Fruit fly (Drosophila melanogaster) whole organism, embryonic: ENCODE data around the gene mop.

Source experiments
- Abd-B ChIP-seq: fragments of 200-800 bp; sonication (Bioruptor generic); optimal IDR thresholded peaks from 2 replicates; lab custom pipeline; 2018; ENCODE audit warnings: missing biosample characterization, mild to moderate bottlenecking, missing genetic modification characterization, moderate library complexity
- Ada2b ChIP-seq: fragments of 200-800 bp; sonication (Bioruptor generic); IDR thresholded peaks from 2 replicates; pipeline ENCODE4 v1.3.6; 2022; ENCODE audit warnings: missing biosample characterization, missing genetic modification characterization
- BEAF-32 ChIP-seq: fragments of 200-800 bp; sonication (Bioruptor generic); optimal IDR thresholded peaks from 3 replicates; lab custom pipeline; 2017; ENCODE audit warnings: missing biosample characterization, missing genetic modification characterization, mild to moderate bottlenecking, moderate library complexity, missing genetic modification reagents
- CG14441 ChIP-seq: fragments of 200-800 bp; sonication (Bioruptor generic); IDR thresholded peaks from 2 replicates; pipeline ENCODE4 v1.3.6; 2022; ENCODE audit warnings: missing biosample characterization, missing genetic modification characterization
- CG14710 ChIP-seq: fragments of 200-800 bp; sonication (Bioruptor generic); optimal IDR thresholded peaks from 3 replicates; lab custom pipeline; 2019; ENCODE audit warnings: missing biosample characterization, mild to moderate bottlenecking, missing genetic modification characterization, moderate library complexity
- CG15269 ChIP-seq: fragments of 200-800 bp; sonication (Bioruptor generic); optimal IDR thresholded peaks from 2 replicates; lab custom pipeline; 2018; ENCODE audit warnings: missing biosample characterization, mild to moderate bottlenecking, missing genetic modification characterization, moderate library complexity
- CG15479 ChIP-seq: fragments of 200-800 bp; sonication (Bioruptor generic); optimal IDR thresholded peaks from 3 replicates; lab custom pipeline; 2019; ENCODE audit warnings: missing biosample characterization, mild to moderate bottlenecking, missing genetic modification characterization, moderate library complexity
- CG15514 ChIP-seq: fragments of 200-800 bp; sonication (Bioruptor generic); optimal IDR thresholded peaks from 3 replicates; lab custom pipeline; 2017; ENCODE audit warnings: missing biosample characterization, missing genetic modification characterization, mild to moderate bottlenecking, moderate library complexity, missing genetic modification reagents
- CG1603 ChIP-seq: fragments of 200-800 bp; sonication (Bioruptor generic); optimal IDR thresholded peaks from 2 replicates; lab custom pipeline; 2019; ENCODE audit warnings: missing biosample characterization, mild to moderate bottlenecking, missing genetic modification characterization, moderate library complexity
- CG17385 ChIP-seq: fragments of 200-800 bp; sonication (Bioruptor generic); optimal IDR thresholded peaks from 3 replicates; lab custom pipeline; 2018; ENCODE audit warnings: missing biosample characterization, mild to moderate bottlenecking, missing genetic modification characterization
- CG2199 ChIP-seq: fragments of 200-800 bp; sonication (Bioruptor generic); IDR thresholded peaks from 3 replicates; pipeline ENCODE4 v1.3.6; 2022; ENCODE audit warnings: missing biosample characterization, missing genetic modification characterization
- CG2678 ChIP-seq: fragments of 200-800 bp; sonication (Bioruptor generic); optimal IDR thresholded peaks from 3 replicates; lab custom pipeline; 2019; ENCODE audit warnings: missing biosample characterization, mild to moderate bottlenecking, missing genetic modification characterization, moderate library complexity
- CG31388 ChIP-seq: fragments of 200-800 bp; sonication (Bioruptor generic); optimal IDR thresholded peaks from 2 replicates; lab custom pipeline; 2016; ENCODE audit warnings: missing biosample characterization, missing genetic modification characterization
- CG33557 ChIP-seq: fragments of 200-800 bp; sonication (Bioruptor generic); optimal IDR thresholded peaks from 2 replicates; lab custom pipeline; 2019; ENCODE audit warnings: missing biosample characterization, mild to moderate bottlenecking, missing genetic modification characterization, moderate library complexity
- CG4360 ChIP-seq: fragments of 200-800 bp; sonication (Bioruptor generic); IDR thresholded peaks from 2 replicates; pipeline ENCODE4 v1.3.6; 2022; ENCODE audit warnings: missing biosample characterization, missing genetic modification characterization
- CG4404 ChIP-seq: fragments of 200-800 bp; sonication (Bioruptor generic); IDR thresholded peaks from 2 replicates; pipeline ENCODE4 v1.3.6; 2022; ENCODE audit warnings: missing biosample characterization, missing genetic modification characterization
- CG5245 ChIP-seq: fragments of 200-800 bp; sonication (Bioruptor generic); optimal IDR thresholded peaks from 3 replicates; lab custom pipeline; 2016; ENCODE audit warnings: missing biosample characterization, missing genetic modification characterization
- CG7372 ChIP-seq: fragments of 200-800 bp; sonication (Bioruptor generic); IDR thresholded peaks from 2 replicates; pipeline ENCODE4 v1.3.6; 2022; ENCODE audit warnings: missing biosample characterization, missing genetic modification characterization
- CG8281 ChIP-seq: fragments of 200-800 bp; sonication (Bioruptor generic); optimal IDR thresholded peaks from 2 replicates; lab custom pipeline; 2018; ENCODE audit warnings: missing biosample characterization, mild to moderate bottlenecking, missing genetic modification characterization, moderate library complexity
- CoRest ChIP-seq: fragments of 200-800 bp; sonication (Bioruptor generic); optimal IDR thresholded peaks from 3 replicates; lab custom pipeline; 2018; ENCODE audit warnings: missing biosample characterization, mild to moderate bottlenecking, missing genetic modification characterization, moderate library complexity
- D ChIP-seq, 2 experiments: fragments of 200-800 bp in 1 of 2; fragments of >200 bp in 1 of 2; sonication (Bioruptor generic) in 1 of 2; optimal IDR thresholded peaks; 2 replicates in 1 of 2; 3 replicates in 1 of 2; lab custom pipeline; 2017; ENCODE audit warnings: mild to moderate bottlenecking in 1 of 2, missing biosample characterization in 1 of 2, missing genetic modification characterization in 1 of 2, missing genetic modification reagents in 1 of 2
- ERR ChIP-seq: fragments of 200-800 bp; sonication (Bioruptor generic); optimal IDR thresholded peaks from 2 replicates; lab custom pipeline; 2016; ENCODE audit warnings: missing biosample characterization, missing genetic modification characterization
- H2.0 ChIP-seq: fragments of 200-800 bp; sonication (Bioruptor generic); IDR thresholded peaks from 2 replicates; pipeline ENCODE4 v1.3.6; 2022; ENCODE audit warnings: missing biosample characterization, missing genetic modification characterization
- Rx ChIP-seq: fragments of 200-800 bp; sonication (Bioruptor generic); IDR thresholded peaks from 2 replicates; pipeline ENCODE4 v1.3.6; 2022; ENCODE audit warnings: missing biosample characterization, missing genetic modification characterization
- Scr ChIP-seq: fragments of 200-800 bp; sonication (Bioruptor generic); IDR thresholded peaks from 2 replicates; pipeline ENCODE4 v1.3.6; 2022; ENCODE audit warnings: missing biosample characterization, missing genetic modification characterization; ENCODE audit not compliant: partially characterized antibody
- Sox100B ChIP-seq: fragments of 200-800 bp; sonication (Bioruptor generic); optimal IDR thresholded peaks from 3 replicates; lab custom pipeline; 2018; ENCODE audit warnings: missing biosample characterization, mild to moderate bottlenecking, missing genetic modification characterization
- Spps ChIP-seq: fragments of 200-800 bp; sonication (Bioruptor generic); optimal IDR thresholded peaks from 2 replicates; lab custom pipeline; 2018; ENCODE audit warnings: missing biosample characterization, mild to moderate bottlenecking, missing genetic modification characterization
- bab2 ChIP-seq: fragments of 200-800 bp; sonication (Bioruptor generic); optimal IDR thresholded peaks from 2 replicates; lab custom pipeline; 2016; ENCODE audit warnings: missing biosample characterization, missing genetic modification characterization
- bbx ChIP-seq: fragments of 200-800 bp; sonication (Bioruptor generic); IDR thresholded peaks from 2 replicates; pipeline ENCODE4 v1.3.6; 2022; ENCODE audit warnings: missing biosample characterization, missing genetic modification characterization; ENCODE audit not compliant: partially characterized antibody
- caup ChIP-seq: fragments of 200-800 bp; sonication (Bioruptor generic); optimal IDR thresholded peaks from 3 replicates; lab custom pipeline; 2017; ENCODE audit warnings: missing biosample characterization, mild to moderate bottlenecking, missing genetic modification characterization, moderate library complexity; ENCODE audit not compliant: severe bottlenecking
- chif ChIP-seq, 2 experiments: fragments of 200-800 bp; sonication (Bioruptor generic); optimal IDR thresholded peaks; 3 replicates each; lab custom pipeline; 2016; ENCODE audit warnings: missing biosample characterization in 2 of 2, missing genetic modification characterization in 2 of 2
- dmrt11E ChIP-seq: fragments of 200-800 bp; sonication (Bioruptor generic); optimal IDR thresholded peaks from 3 replicates; lab custom pipeline; 2018; ENCODE audit warnings: missing biosample characterization, mild to moderate bottlenecking, missing genetic modification characterization, moderate library complexity
- en ChIP-seq: fragments of 200-800 bp; sonication (Bioruptor generic); optimal IDR thresholded peaks from 2 replicates; lab custom pipeline; 2016; ENCODE audit warnings: missing biosample characterization, missing genetic modification characterization
- eyg ChIP-seq: fragments of 200-800 bp; sonication (Bioruptor generic); optimal IDR thresholded peaks from 3 replicates; lab custom pipeline; 2016; ENCODE audit warnings: missing biosample characterization, missing genetic modification characterization
- gem ChIP-seq: fragments of 200-800 bp; sonication (Bioruptor generic); optimal IDR thresholded peaks from 2 replicates; lab custom pipeline; 2019; ENCODE audit warnings: missing biosample characterization, mild to moderate bottlenecking, missing genetic modification characterization, moderate library complexity
- hb ChIP-seq: fragments of 200-800 bp; sonication (Bioruptor generic); IDR thresholded peaks from 3 replicates; pipeline ENCODE4 v1.3.6; 2022; ENCODE audit warnings: missing biosample characterization, missing genetic modification characterization; ENCODE audit not compliant: partially characterized antibody
- her ChIP-seq: fragments of 200-800 bp; sonication (Bioruptor generic); optimal IDR thresholded peaks from 2 replicates; lab custom pipeline; 2016; ENCODE audit warnings: missing biosample characterization, missing genetic modification characterization
- otp ChIP-seq: fragments of 200-800 bp; sonication (Bioruptor generic); IDR thresholded peaks from 3 replicates; pipeline ENCODE4, ENCODE4 v1.3.6; 2022; ENCODE audit warnings: missing biosample characterization, missing genetic modification characterization
- prd ChIP-seq, 3 experiments: fragments of >200 bp in 2 of 3; fragments of 200-800 bp in 1 of 3; sonication (Bioruptor generic) in 1 of 3; optimal IDR thresholded peaks in 2 of 3; IDR thresholded peaks in 1 of 3; 2 replicates in 2 of 3; 3 replicates in 1 of 3; pipeline versions ENCODE4 v1.3.6 to Lab custom; 2017 to 2022; ENCODE audit warnings: missing biosample characterization in 1 of 3, missing genetic modification characterization in 1 of 3
- pros ChIP-seq: fragments of 200-800 bp; sonication (Bioruptor generic); optimal IDR thresholded peaks from 3 replicates; lab custom pipeline; 2019; ENCODE audit warnings: missing biosample characterization, mild to moderate bottlenecking, missing genetic modification characterization, moderate library complexity
- scrt ChIP-seq: fragments of 200-800 bp; sonication (Bioruptor generic); optimal IDR thresholded peaks from 2 replicates; lab custom pipeline; 2018; ENCODE audit warnings: missing biosample characterization, mild to moderate bottlenecking, missing genetic modification characterization, moderate library complexity
- sisA ChIP-seq: fragments of 200-800 bp; sonication (Bioruptor generic); IDR thresholded peaks from 2 replicates; pipeline ENCODE4 v1.3.6; 2022; ENCODE audit warnings: missing biosample characterization, missing genetic modification characterization
- trem ChIP-seq: fragments of 200-800 bp; optimal IDR thresholded peaks from 3 replicates; lab custom pipeline; 2019; ENCODE audit warnings: missing biosample characterization, mild to moderate bottlenecking, missing genetic modification characterization, moderate library complexity
- unc-4 ChIP-seq: fragments of 200-800 bp; sonication (Bioruptor generic); IDR thresholded peaks from 2 replicates; pipeline ENCODE4 v1.3.6; 2022; ENCODE audit warnings: missing biosample characterization, missing genetic modification characterization; ENCODE audit not compliant: partially characterized antibody
- vvl ChIP-seq: fragments of 200-800 bp; sonication (Bioruptor generic); IDR thresholded peaks from 2 replicates; pipeline ENCODE4 v1.3.6; 2022; ENCODE audit warnings: missing biosample characterization, missing genetic modification characterization
- zen ChIP-seq: fragments of 200-800 bp; sonication (Bioruptor generic); optimal IDR thresholded peaks from 3 replicates; lab custom pipeline; 2018; ENCODE audit warnings: missing biosample characterization, mild to moderate bottlenecking, missing genetic modification characterization, moderate library complexity

The mop gene

dm6 chr3L:14781082-14781862 is 5.3 kb upstream of the mop start (continued):
- TF ChIP-seq CoRest (tag; lab: Kevin White, UChicago) (peak; percentile 87), chif (GFP tag; optimal IDR thresholded peaks at IDR 0.05; lab: Kevin White, UChicago) (peak; percentile 26 to 63), en (peak; percentile 53), gem (peak; percentile 80), CG1603 (peak; percentile 63), Scr (peak; percentile 14; the same call in 1 of the 2 replicates), CG8281 (tag; lab: Kevin White, UChicago) (peak; percentile 42), CG7372 (GFP tag; lab: Robert Waterston, UW) (0 out of 2 replicates have a peak, but pooled peaks have one; percentile 23), CG2678 (tag; lab: Kevin White, UChicago) (peak; percentile 84), CG15514 (GFP tag; lab: Kevin White, UChicago) (peak; percentile 18), scrt (GFP tag; lab: Kevin White, UChicago) (peak; percentile 97), CG14441 (peak; percentile 43; the same call in 1 of the 2 replicates), unc-4 (GFP tag; lab: Robert Waterston, UW) (peak; percentile 56), CG15479 (no peak), caup (GFP tag; lab: Kevin White, UChicago) (peak; percentile 29), H2.0 (0 out of 2 replicates have a peak, but pooled peaks have one; percentile 2), BEAF-32 (peak; percentile 13), CG15269 (tag; lab: Kevin White, UChicago) (peak; percentile 76), zen (tag; lab: Kevin White, UChicago) (peak; percentile 57), otp (GFP tag; lab: Robert Waterston, UW) (no peak; the same call in 2 of the 3 replicates), Rx (GFP tag; lab: Robert Waterston, UW) (no peak), ERR (GFP tag; lab: Kevin White, UChicago) (peak; percentile 30), CG17385 (GFP tag; lab: Kevin White, UChicago) (peak; percentile 72), vvl (GFP tag; lab: Robert Waterston, UW) (peak; percentile 54), CG31388 (peak; percentile 14), CG14710 (tag; lab: Kevin White, UChicago) (peak; percentile 76), CG33557 (GFP tag; lab: Kevin White, UChicago) (peak; percentile 77), eyg (GFP tag; lab: Kevin White, UChicago) (peak; percentile 34), Abd-B (GFP tag; lab: Kevin White, UChicago) (peak; percentile 22), CG5245 (GFP tag; lab: Kevin White, UChicago) (peak; percentile 32), CG2199 (GFP tag; lab: Robert Waterston, UW) (no peak), Sox100B (GFP tag; lab: Kevin White, UChicago) (peak; percentile 89), dmrt11E (tag; lab: Kevin White, UChicago) (peak; percentile 63), hb (no peak), D (optimal IDR thresholded peaks at IDR 0.05; lab: Kevin White, UChicago) (no peak), D (GFP tag; optimal IDR thresholded peaks at IDR 0.05; lab: Kevin White, UChicago) (peak; percentile 71), sisA (GFP tag; lab: Robert Waterston, UW) (peak; percentile 56), her (GFP tag; lab: Kevin White, UChicago) (peak; percentile 68), CG4360 (GFP tag; lab: Robert Waterston, UW) (peak; percentile 67), prd (optimal IDR thresholded peaks at IDR 0.05; lab: Kevin White, UChicago) (no peak), prd (GFP tag; IDR thresholded peaks at IDR 0.05; lab: Robert Waterston, UW) (peak; percentile 51; the same call in 1 of the 3 replicates), bab2 (GFP tag; lab: Kevin White, UChicago) (peak; percentile 31), Spps (tag; lab: Kevin White, UChicago) (peak; percentile 18), CG4404 (GFP tag; lab: Robert Waterston, UW) (no peak), pros (GFP tag; lab: Kevin White, UChicago) (peak; percentile 99), Ada2b (GFP tag; lab: Robert Waterston, UW) (peak; percentile 52), trem (tag; lab: Kevin White, UChicago) (peak; percentile 42), bbx (no peak)
